Fruit fly (Drosophila melanogaster): ENCODE data around the gene Pburs.

The Pburs gene

DNA sequence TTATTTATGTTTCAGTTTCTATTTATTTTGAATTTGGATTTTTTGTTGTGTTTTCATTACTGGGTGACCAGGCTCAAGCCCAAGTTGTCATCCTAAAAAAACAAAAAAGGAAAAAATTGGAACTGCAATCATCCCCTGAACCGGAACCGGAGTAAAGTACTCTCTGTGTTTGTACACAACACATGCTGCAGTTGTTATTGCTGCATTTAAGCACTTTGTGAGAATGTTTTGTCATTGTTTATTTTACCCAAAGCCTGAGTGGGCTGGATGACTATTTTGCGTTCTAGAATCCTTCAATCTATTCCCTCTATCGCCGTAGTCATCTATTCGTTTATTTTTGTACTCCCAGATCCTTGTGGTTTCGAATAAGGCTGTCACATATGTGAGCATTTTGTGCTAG lies 17.3 kb upstream of the Pburs start (continued):
- TF ChIP-seq Ada2b (GFP tag; IDR thresholded peaks at IDR 0.05) (no peak), CG17186 (GFP tag; optimal IDR thresholded peaks at IDR 0.05) (no peak), Xbp1 (GFP tag; optimal IDR thresholded peaks at IDR 0.05) (no peak), CG3407 (GFP tag; optimal IDR thresholded peaks at IDR 0.05) (no peak), CG12391 (tag; optimal IDR thresholded peaks at IDR 0.05) (no peak), CG13894 (tag; optimal IDR thresholded peaks at IDR 0.05) (no peak), zen (tag; optimal IDR thresholded peaks at IDR 0.05) (peak; percentile 7), NFAT (GFP tag; IDR thresholded peaks at IDR 0.05) (no peak), CG2116 (GFP tag; optimal IDR thresholded peaks at IDR 0.05) (no peak), CG2202 (tag; optimal IDR thresholded peaks at IDR 0.05) (no peak), oc (tag; optimal IDR thresholded peaks at IDR 0.05) (no peak), gce (GFP tag; IDR thresholded peaks at IDR 0.05) (no peak), pros (GFP tag; optimal IDR thresholded peaks at IDR 0.05) (peak; percentile 22), Lhr (GFP tag; optimal IDR thresholded peaks at IDR 0.05) (no peak), fd64A (GFP tag; optimal IDR thresholded peaks at IDR 0.05) (no peak), Drgx (GFP tag; IDR thresholded peaks at IDR 0.05) (no peak), inv (GFP tag; IDR thresholded peaks at IDR 0.05; ENCODE audit: partially characterized antibody) (no peak), CG16813 (GFP tag; IDR thresholded peaks at IDR 0.05; ENCODE audit: partially characterized antibody) (no peak), Fer1 (GFP tag; optimal IDR thresholded peaks at IDR 0.05) (no peak), zfh2 (GFP tag; optimal IDR thresholded peaks at IDR 0.05) (no peak), CG11456 (GFP tag; IDR thresholded peaks at IDR 0.05) (0 out of 3 replicates have a peak, but pooled peaks have one; percentile 26), disco-r (GFP tag; optimal IDR thresholded peaks at IDR 0.05) (no peak), CG32767 (GFP tag; IDR thresholded peaks at IDR 0.05) (no peak), Nf-YC (tag; optimal IDR thresholded peaks at IDR 0.05) (no peak), D (optimal IDR thresholded peaks at IDR 0.05) (no peak), D (GFP tag; optimal IDR thresholded peaks at IDR 0.05) (no peak), ranshi (GFP tag; IDR thresholded peaks at IDR 0.05) (no peak), CG8924 (tag; optimal IDR thresholded peaks at IDR 0.05) (peak; percentile 26), da (GFP tag; optimal IDR thresholded peaks at IDR 0.05) (no peak), CG11398 (GFP tag; optimal IDR thresholded peaks at IDR 0.05) (no peak), CG6654 (GFP tag; optimal IDR thresholded peaks at IDR 0.05) (no peak), Fer2 (tag; optimal IDR thresholded peaks at IDR 0.05) (no peak), CG7963 (GFP tag; IDR thresholded peaks at IDR 0.05; ENCODE audit: partially characterized antibody) (no peak), Stat92E (GFP tag; optimal IDR thresholded peaks at IDR 0.05) (no peak), slbo (GFP tag; IDR thresholded peaks at IDR 0.05) (no peak), Mrtf (GFP tag; IDR thresholded peaks at IDR 0.05) (no peak), Awh (GFP tag; IDR thresholded peaks at IDR 0.05) (no peak)

DNA sequence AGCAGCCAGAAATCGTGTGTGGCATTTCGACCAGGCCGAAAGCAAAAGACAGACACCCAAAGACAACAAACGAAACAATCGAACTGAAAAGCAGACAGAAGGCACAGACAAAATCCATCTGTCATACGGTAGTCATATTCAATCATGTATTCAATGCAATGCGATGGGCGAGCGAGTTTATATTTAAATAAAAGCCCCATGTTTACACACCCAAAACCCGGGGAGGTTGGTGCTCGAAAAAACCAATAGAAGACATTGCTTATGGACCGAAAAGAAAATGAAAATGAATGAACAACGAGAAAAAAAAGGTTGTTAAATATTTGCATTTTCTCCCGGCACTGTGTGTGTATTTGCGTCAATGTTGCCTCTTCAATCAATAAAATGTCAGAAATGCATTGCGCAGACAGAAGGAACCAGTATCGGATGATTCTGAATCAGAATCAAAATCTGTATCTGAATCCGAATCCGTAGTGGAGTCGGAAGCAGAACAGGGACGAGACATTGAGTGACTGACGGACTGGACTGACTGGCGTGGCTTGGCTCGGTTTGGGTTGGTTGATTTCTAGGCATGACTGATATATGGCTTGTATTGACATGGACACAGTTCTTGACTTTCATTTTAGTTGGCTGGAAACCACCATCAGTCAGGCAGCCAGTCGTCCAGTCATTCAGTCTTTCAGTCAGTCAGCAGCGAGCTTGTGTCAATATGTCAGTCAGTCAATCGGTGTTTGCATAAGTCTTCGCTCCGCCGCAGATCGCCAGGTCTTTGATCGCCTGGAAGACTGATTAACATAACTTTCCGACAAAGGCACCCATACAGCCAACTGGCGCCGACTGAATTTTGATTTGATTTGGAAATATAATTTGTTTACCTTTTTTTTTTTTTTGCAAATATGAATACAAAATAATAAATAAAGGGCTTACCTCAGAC lies 15.5 kb upstream of the Pburs start:
- peak; percentile 25 for TF ChIP-seq Asciz (GFP tag; optimal IDR thresholded peaks at IDR 0.05)
- no peak for TF ChIP-seq CG31224 (GFP tag; IDR thresholded peaks at IDR 0.05)
- no peak for TF ChIP-seq Mrtf (GFP tag; IDR thresholded peaks at IDR 0.05)
- TF ChIP-seq gce (GFP tag; IDR thresholded peaks at IDR 0.05), result 0 out of 3 replicates have a peak, but pooled peaks have one; percentile 21
- TF ChIP-seq CG7987 (GFP tag; optimal IDR thresholded peaks at IDR 0.05), result no peak
- no peak for TF ChIP-seq Nf-YC (tag; optimal IDR thresholded peaks at IDR 0.05)
- TF ChIP-seq CG6854 (GFP tag; optimal IDR thresholded peaks at IDR 0.05), result no peak
- 0 out of 3 replicates have a peak, but pooled peaks have one; percentile 13 for TF ChIP-seq CG11695 (GFP tag; IDR thresholded peaks at IDR 0.05)
- TF ChIP-seq Trl (optimal IDR thresholded peaks at IDR 0.05), result no peak
- TF ChIP-seq Trl (GFP tag; optimal IDR thresholded peaks at IDR 0.05), result no peak
- no peak for TF ChIP-seq Six4 (GFP tag; optimal IDR thresholded peaks at IDR 0.05)
- no peak for TF ChIP-seq CG9437 (GFP tag; optimal IDR thresholded peaks at IDR 0.05)
- peak; percentile 62 for TF ChIP-seq odd (GFP tag; optimal IDR thresholded peaks at IDR 0.05)
- TF ChIP-seq CG13894 (tag; optimal IDR thresholded peaks at IDR 0.05), result no peak
- no peak for TF ChIP-seq pzg (GFP tag; optimal IDR thresholded peaks at IDR 0.05)
- TF ChIP-seq vvl (GFP tag; IDR thresholded peaks at IDR 0.05), result peak; percentile 67
- no peak for TF ChIP-seq CG10462 (GFP tag; optimal IDR thresholded peaks at IDR 0.05)
